Fruit fly (Drosophila melanogaster) whole organism, pupa: Measurements from ENCODE around the gene Uck.

Experiments
- CG10348 ChIP-seq: fragments of 200-800 bp; sonication (Bioruptor generic); IDR thresholded peaks from 2 replicates; pipeline ENCODE4 v1.3.6; 2022; ENCODE audit warnings: missing biosample characterization, missing genetic modification characterization
- CG12605 ChIP-seq: fragments of 200-800 bp; sonication (Bioruptor generic); IDR thresholded peaks from 2 replicates; pipeline ENCODE4 v1.3.6; 2022; ENCODE audit warnings: missing biosample characterization, missing genetic modification characterization
- CG13204 ChIP-seq: fragments of 200-800 bp; sonication (Bioruptor generic); optimal IDR thresholded peaks from 2 replicates; lab custom pipeline; 2018; ENCODE audit warnings: missing biosample characterization, mild to moderate bottlenecking, missing genetic modification characterization, moderate library complexity
- CG14655 ChIP-seq: fragments of 200-800 bp; sonication (Bioruptor generic); optimal IDR thresholded peaks from 3 replicates; lab custom pipeline; 2017; ENCODE audit warnings: mild to moderate bottlenecking, missing biosample characterization, missing genetic modification reagents, missing genetic modification characterization
- CG15710 ChIP-seq: fragments of 200-800 bp; sonication (Bioruptor generic); optimal IDR thresholded peaks from 2 replicates; lab custom pipeline; 2018; ENCODE audit warnings: missing biosample characterization, mild to moderate bottlenecking, missing genetic modification characterization, moderate library complexity
- CG17806 ChIP-seq: fragments of 200-800 bp; sonication (Bioruptor generic); optimal IDR thresholded peaks from 2 replicates; lab custom pipeline; 2018; ENCODE audit warnings: missing biosample characterization, mild to moderate bottlenecking, missing genetic modification characterization, moderate library complexity
- CG32121 ChIP-seq: fragments of 200-800 bp; sonication (Bioruptor generic); IDR thresholded peaks from 2 replicates; pipeline ENCODE4 v1.3.6; 2022; ENCODE audit warnings: missing biosample characterization, missing genetic modification characterization
- CG34367 ChIP-seq: fragments of 200-800 bp; sonication (Bioruptor generic); optimal IDR thresholded peaks from 2 replicates; lab custom pipeline; 2018; ENCODE audit warnings: missing biosample characterization, mild to moderate bottlenecking, missing genetic modification characterization
- CG4496 ChIP-seq: fragments of 200-800 bp; sonication (Bioruptor generic); IDR thresholded peaks from 3 replicates; pipeline ENCODE4 v1.3.6; 2022; ENCODE audit warnings: missing biosample characterization, missing genetic modification characterization
- CG8159 ChIP-seq: fragments of 200-800 bp; sonication (Bioruptor generic); optimal IDR thresholded peaks from 3 replicates; lab custom pipeline; 2018; ENCODE audit warnings: missing biosample characterization, mild to moderate bottlenecking, missing genetic modification characterization, moderate library complexity
- CG8301 ChIP-seq: fragments of 200-800 bp; sonication (Bioruptor generic); optimal IDR thresholded peaks from 2 replicates; lab custom pipeline; 2018; ENCODE audit warnings: missing biosample characterization, mild to moderate bottlenecking, missing genetic modification characterization
- CG9948 ChIP-seq: fragments of 200-800 bp; sonication (Bioruptor generic); optimal IDR thresholded peaks from 2 replicates; lab custom pipeline; 2018; ENCODE audit warnings: missing biosample characterization, mild to moderate bottlenecking, missing genetic modification characterization, moderate library complexity
- D1 ChIP-seq: fragments of 200-800 bp; sonication (Bioruptor generic); optimal IDR thresholded peaks from 2 replicates; lab custom pipeline; 2018; ENCODE audit warnings: missing biosample characterization, mild to moderate bottlenecking, missing genetic modification characterization, moderate library complexity
- EcR ChIP-seq: fragments of 200-800 bp; sonication (Bioruptor generic); optimal IDR thresholded peaks from 3 replicates; lab custom pipeline; 2019; ENCODE audit warnings: missing biosample characterization, missing genetic modification characterization, mild to moderate bottlenecking, moderate library complexity, missing genetic modification reagents
- Ets98B ChIP-seq: fragments of 200-800 bp; sonication (Bioruptor generic); IDR thresholded peaks from 2 replicates; pipeline ENCODE4 v1.3.6; 2022; ENCODE audit warnings: missing biosample characterization, missing genetic modification characterization
- Pif1A ChIP-seq: fragments of 200-800 bp; sonication (Bioruptor generic); optimal IDR thresholded peaks from 3 replicates; lab custom pipeline; 2016; ENCODE audit warnings: missing biosample characterization, missing genetic modification characterization
- Pif1B ChIP-seq: fragments of 200-800 bp; sonication (Bioruptor generic); optimal IDR thresholded peaks from 3 replicates; lab custom pipeline; 2016; ENCODE audit warnings: missing biosample characterization, missing genetic modification characterization
- Snoo ChIP-seq: fragments of 200-800 bp; sonication (Bioruptor generic); optimal IDR thresholded peaks from 3 replicates; lab custom pipeline; 2017; ENCODE audit warnings: missing biosample characterization, mild to moderate bottlenecking, missing genetic modification characterization, inconsistent platforms
- fd96Ca ChIP-seq: fragments of 200-800 bp; sonication (Bioruptor generic); IDR thresholded peaks from 3 replicates; pipeline ENCODE4 v1.3.6; 2022; ENCODE audit warnings: missing biosample characterization, missing genetic modification characterization
- gl ChIP-seq: fragments of 200-800 bp; sonication (Bioruptor generic); optimal IDR thresholded peaks from 2 replicates; lab custom pipeline; 2018; ENCODE audit warnings: missing biosample characterization, mild to moderate bottlenecking, missing genetic modification characterization
- rn ChIP-seq: fragments of 200-800 bp; sonication (Bioruptor generic); IDR thresholded peaks from 2 replicates; pipeline ENCODE4 v1.3.6; 2022; ENCODE audit warnings: missing biosample characterization, missing genetic modification characterization

The Uck gene

dm6 chr3R:24295556-24296465, 5.8 kb downstream of the Uck start:
- TF ChIP-seq EcR (GFP tag; lab: Kevin White, UChicago) = peak; percentile 52
- peak; percentile 96 for TF ChIP-seq CG9948
- peak; percentile 62 for TF ChIP-seq CG10348 (GFP tag; lab: Robert Waterston, UW)
- TF ChIP-seq CG8159 = peak; percentile 95
- peak; percentile 98 for TF ChIP-seq Snoo (tag; lab: Kevin White, UChicago)
- peak; percentile 86 for TF ChIP-seq CG14655 (GFP tag; lab: Kevin White, UChicago)
- TF ChIP-seq CG8301 (tag; lab: Kevin White, UChicago) = peak; percentile 93
- TF ChIP-seq Ets98B = peak; percentile 88
- peak; percentile 97 for TF ChIP-seq CG17806 (tag; lab: Kevin White, UChicago)
- peak; percentile 97 for TF ChIP-seq CG34367 (tag; lab: Kevin White, UChicago)
- TF ChIP-seq CG4496 (GFP tag; lab: Robert Waterston, UW) = peak; percentile 97
- TF ChIP-seq CG15710 = peak; percentile 97
- peak; percentile 93 for TF ChIP-seq CG13204 (GFP tag; lab: Kevin White, UChicago)
- peak; percentile 97 for TF ChIP-seq Pif1A (GFP tag; lab: Kevin White, UChicago)
- peak; percentile 91 for TF ChIP-seq fd96Ca (GFP tag; lab: Robert Waterston, UW)
- peak; percentile 76 for TF ChIP-seq D1 (tag; lab: Kevin White, UChicago)
- peak; percentile 83 for TF ChIP-seq CG12605 (GFP tag; lab: Robert Waterston, UW)
- peak; percentile 98 for TF ChIP-seq Pif1B (GFP tag; lab: Kevin White, UChicago)
- TF ChIP-seq gl = peak; percentile 75
- TF ChIP-seq CG32121 (GFP tag; lab: Robert Waterston, UW) = peak; percentile 86
- TF ChIP-seq rn = peak; percentile 86

DNA sequence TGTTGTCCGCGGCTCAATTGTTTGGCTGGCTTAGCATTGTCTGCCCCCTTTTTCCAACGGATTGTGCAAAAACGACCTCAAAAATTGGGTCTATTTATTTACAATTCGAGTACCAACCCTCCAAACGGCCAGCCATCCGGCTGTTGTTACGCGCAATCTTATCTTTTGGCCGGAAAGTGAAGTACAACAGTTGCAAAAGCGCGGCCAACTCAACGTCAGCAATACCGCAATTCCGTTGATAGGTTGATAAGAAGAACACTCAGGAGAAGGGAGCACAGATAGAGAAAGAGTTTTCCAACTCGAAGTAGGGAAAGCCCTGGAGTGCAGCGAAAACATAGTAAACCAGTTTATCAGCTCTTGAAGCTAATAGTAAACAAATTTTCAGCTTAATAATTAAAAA, 6.9 kb downstream of the Uck start:
- TF ChIP-seq D1 (tag; lab: Kevin White, UChicago) (no peak), Pif1A (GFP tag; lab: Kevin White, UChicago) (no peak), CG8159 (no peak), CG15710 (no peak), fd96Ca (GFP tag; lab: Robert Waterston, UW) (no peak), Ets98B (no peak), Pif1B (GFP tag; lab: Kevin White, UChicago) (no peak), CG10348 (GFP tag; lab: Robert Waterston, UW) (no peak), Snoo (tag; lab: Kevin White, UChicago) (no peak), gl (no peak), CG9948 (no peak), CG32121 (GFP tag; lab: Robert Waterston, UW) (no peak), rn (no peak), CG12605 (GFP tag; lab: Robert Waterston, UW) (no peak)

DNA sequence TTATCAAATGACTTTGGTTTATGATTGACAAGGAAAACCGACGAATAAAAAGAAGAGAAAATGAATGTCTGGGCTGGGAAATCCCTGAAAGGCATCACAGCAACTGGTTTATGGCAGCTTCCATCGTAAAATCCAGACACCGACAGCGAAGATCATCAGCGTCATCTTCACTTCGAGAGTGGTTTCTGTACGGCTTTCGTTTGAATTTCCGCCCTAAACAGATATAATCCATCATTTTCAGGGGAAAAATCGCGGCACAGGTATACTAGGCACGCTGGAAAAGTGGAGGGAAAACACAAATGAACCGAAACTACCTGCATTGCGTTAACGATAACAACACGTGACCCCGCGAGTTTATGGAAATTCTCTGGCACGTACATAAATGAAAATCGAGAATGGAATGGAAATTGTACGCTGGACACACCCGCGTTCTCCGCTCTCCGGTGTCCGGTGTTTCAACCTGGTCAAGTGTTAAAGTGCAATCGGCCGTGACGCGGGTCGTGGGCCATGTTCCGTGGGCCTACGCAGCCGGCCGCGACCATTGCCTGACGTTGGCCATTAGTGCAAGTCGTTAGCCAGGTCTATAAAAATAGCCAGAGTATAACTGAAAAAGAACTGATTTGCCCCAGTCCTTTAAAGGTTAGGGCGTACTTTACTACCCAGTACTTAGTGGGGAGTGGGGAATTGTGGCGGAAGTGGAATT, 7.6 kb downstream of the Uck start:
- TF ChIP-seq D1 (tag; lab: Kevin White, UChicago) = no peak
- no peak for TF ChIP-seq CG8301 (tag; lab: Kevin White, UChicago)
- no peak for TF ChIP-seq gl
- no peak for TF ChIP-seq CG32121 (GFP tag; lab: Robert Waterston, UW)
- no peak for TF ChIP-seq CG9948
- no peak for TF ChIP-seq Snoo (tag; lab: Kevin White, UChicago)
- TF ChIP-seq Pif1A (GFP tag; lab: Kevin White, UChicago) = no peak
- no peak for TF ChIP-seq CG4496 (GFP tag; lab: Robert Waterston, UW)
- no peak for TF ChIP-seq CG34367 (tag; lab: Kevin White, UChicago)
- TF ChIP-seq Pif1B (GFP tag; lab: Kevin White, UChicago) = no peak
- TF ChIP-seq CG8159 = no peak
- no peak for TF ChIP-seq EcR (GFP tag; lab: Kevin White, UChicago)
- no peak for TF ChIP-seq rn
- TF ChIP-seq Ets98B = no peak
- TF ChIP-seq CG17806 (tag; lab: Kevin White, UChicago) = no peak
- no peak for TF ChIP-seq CG14655 (GFP tag; lab: Kevin White, UChicago)

- TF ChIP-seq CG4496 (GFP tag; lab: Robert Waterston, UW) (peak; percentile 37; the same call in 2 of the 3 replicates), CG14655 (GFP tag; lab: Kevin White, UChicago) (peak; percentile 49), Snoo (tag; lab: Kevin White, UChicago) (peak; percentile 37), EcR (GFP tag; lab: Kevin White, UChicago) (no peak), CG9948 (peak; percentile 40), Pif1B (GFP tag; lab: Kevin White, UChicago) (peak; percentile 48), CG34367 (tag; lab: Kevin White, UChicago) (no peak), CG17806 (tag; lab: Kevin White, UChicago) (peak; percentile 8), rn (no peak), D1 (tag; lab: Kevin White, UChicago) (no peak), CG8159 (peak; percentile 51), Ets98B (no peak), CG15710 (no peak), CG8301 (tag; lab: Kevin White, UChicago) (peak; percentile 12), Pif1A (GFP tag; lab: Kevin White, UChicago) (peak; percentile 15)
- TF ChIP-seq, all 21 proteins: peak for 9
These were observed 8.6 kb downstream of the Uck start for dm6 chr3R:24298534-24298936.

DNA sequence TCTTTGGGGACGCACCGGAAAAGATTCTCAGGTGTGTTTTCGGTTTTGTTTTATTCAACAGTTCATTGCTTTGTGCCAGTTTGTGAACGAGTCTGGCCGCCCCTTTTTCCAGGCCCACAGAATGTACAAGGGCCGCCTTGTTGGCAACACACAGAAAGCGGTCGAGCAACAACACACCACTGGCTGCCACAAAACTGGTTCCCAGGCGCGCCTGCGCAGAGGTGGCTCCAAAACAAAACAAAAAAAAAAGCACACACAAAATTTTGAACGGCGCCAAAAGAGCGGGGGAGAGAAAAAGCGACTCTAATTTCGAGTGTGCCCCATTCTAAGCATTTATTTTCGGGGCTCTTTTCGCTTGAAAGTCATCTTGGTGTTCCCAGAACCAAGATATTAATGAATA, 9.2 kb downstream of the Uck start:
- no peak for TF ChIP-seq Ets98B
- no peak for TF ChIP-seq Pif1B (GFP tag; lab: Kevin White, UChicago)
- TF ChIP-seq CG17806 (tag; lab: Kevin White, UChicago) = no peak
- no peak for TF ChIP-seq CG12605 (GFP tag; lab: Robert Waterston, UW)
- peak; percentile 12 for TF ChIP-seq CG13204 (GFP tag; lab: Kevin White, UChicago)
- TF ChIP-seq Pif1A (GFP tag; lab: Kevin White, UChicago) = no peak
- peak; percentile 86 for TF ChIP-seq EcR (GFP tag; lab: Kevin White, UChicago)
